Worm (Caenorhabditis elegans) whole organism, late embryonic: ENCODE results near the gene lpr-3.
A peak's percentile ranks its signal among the peaks of the same experiment; 100 is the strongest.

ENCODE experiments used
- C08G9.2 ChIP-seq: sonication (generic microtip); optimal IDR thresholded peaks from 2 replicates; lab custom pipeline; 2016; ENCODE audit warnings: mild to moderate bottlenecking, missing genetic modification characterization, moderate library complexity, missing compliant biosample characterization
- K09A11.1 ChIP-seq: sonication (generic microtip); optimal IDR thresholded peaks from 2 replicates; lab custom pipeline; 2017; ENCODE audit warnings: antibody characterized with exemption, mild to moderate bottlenecking, missing genetic modification characterization, missing compliant biosample characterization; ENCODE audit not compliant: insufficient read depth
- ama-1 ChIP-seq: fragments of 150-350 bp; optimal IDR thresholded peaks from 2 replicates; lab custom pipeline; 2014
- ceh-30 ChIP-seq: fragments of 150-350 bp; optimal IDR thresholded peaks from 2 replicates; lab custom pipeline; 2014; ENCODE audit warnings: missing biosample characterization, missing genetic modification characterization
- ceh-45 ChIP-seq: fragments of 200-800 bp; sonication (Bioruptor generic); IDR thresholded peaks from 2 replicates; pipeline ENCODE4 v1.3.6; 2022; ENCODE audit warnings: missing genetic modification reagents, missing genetic modification characterization, missing compliant biosample characterization
- ceh-48 ChIP-seq: sonication (generic microtip); optimal IDR thresholded peaks from 2 replicates; lab custom pipeline; 2016; ENCODE audit warnings: missing genetic modification characterization, inconsistent platforms, missing compliant biosample characterization
- che-1 ChIP-seq: sonication (generic microtip); optimal IDR thresholded peaks from 2 replicates; lab custom pipeline; 2016; ENCODE audit warnings: mild to moderate bottlenecking, missing genetic modification characterization, missing compliant biosample characterization
- dmd-4 ChIP-seq: sonication (generic microtip); optimal IDR thresholded peaks from 2 replicates; lab custom pipeline; 2016; ENCODE audit warnings: borderline replicate concordance, missing genetic modification characterization, missing compliant biosample characterization
- dve-1 ChIP-seq: sonication (generic microtip); optimal IDR thresholded peaks from 2 replicates; lab custom pipeline; 2017; ENCODE audit warnings: antibody characterized with exemption, mild to moderate bottlenecking, missing genetic modification characterization, missing compliant biosample characterization
- elt-2 ChIP-seq: sonication (generic microtip); optimal IDR thresholded peaks from 2 replicates; lab custom pipeline; 2016; ENCODE audit warnings: missing genetic modification reagents, missing genetic modification characterization, missing compliant biosample characterization
- eyg-1 ChIP-seq: sonication (generic microtip); optimal IDR thresholded peaks from 2 replicates; lab custom pipeline; 2016; ENCODE audit warnings: missing genotype, missing genetic modification characterization, missing compliant biosample characterization
- fkh-10 ChIP-seq: fragments of 150-350 bp; optimal IDR thresholded peaks from 2 replicates; lab custom pipeline; 2014; ENCODE audit warnings: missing biosample characterization, missing genetic modification reagents, missing genetic modification characterization
- hlh-13 ChIP-seq: fragments of 200-800 bp; sonication (Bioruptor generic); optimal IDR thresholded peaks from 2 replicates; lab custom pipeline; 2018; ENCODE audit warnings: mild to moderate bottlenecking, missing genetic modification characterization, missing compliant biosample characterization
- lin-11 ChIP-seq: fragments of 200-800 bp; sonication (Bioruptor generic); optimal IDR thresholded peaks from 2 replicates; lab custom pipeline; 2018; ENCODE audit warnings: mild to moderate bottlenecking, missing genetic modification characterization, missing compliant biosample characterization
- madf-2 ChIP-seq: sonication (generic microtip); optimal IDR thresholded peaks from 2 replicates; lab custom pipeline; 2017; ENCODE audit warnings: missing genetic modification characterization, missing compliant biosample characterization
- nfya-1 ChIP-seq: sonication (generic microtip); optimal IDR thresholded peaks from 2 replicates; lab custom pipeline; 2017; ENCODE audit warnings: missing genetic modification characterization, mild to moderate bottlenecking, missing compliant biosample characterization, antibody characterized with exemption, moderate library complexity
- nhr-232 ChIP-seq: sonication (generic microtip); optimal IDR thresholded peaks from 2 replicates; lab custom pipeline; 2016; ENCODE audit warnings: missing genetic modification characterization, missing compliant biosample characterization
- npax-4 ChIP-seq: sonication (generic microtip); optimal IDR thresholded peaks from 2 replicates; lab custom pipeline; 2016; ENCODE audit warnings: missing genetic modification characterization, missing compliant biosample characterization
- pag-3 ChIP-seq: sonication (generic microtip); optimal IDR thresholded peaks from 2 replicates; lab custom pipeline; 2016; ENCODE audit warnings: missing compliant biosample characterization, missing genetic modification characterization, borderline replicate concordance
- pat-9 ChIP-seq: fragments of 200-800 bp; sonication (Bioruptor generic); optimal IDR thresholded peaks from 2 replicates; lab custom pipeline; 2018; ENCODE audit warnings: mild to moderate bottlenecking, missing genetic modification characterization, moderate library complexity, missing compliant biosample characterization
- pqm-1 ChIP-seq: sonication (generic microtip); optimal IDR thresholded peaks from 2 replicates; lab custom pipeline; 2016; ENCODE audit warnings: missing genetic modification characterization, missing compliant biosample characterization
- pros-1 ChIP-seq: fragments of 150-350 bp; optimal IDR thresholded peaks from 2 replicates; lab custom pipeline; 2014; ENCODE audit warnings: missing biosample characterization, missing genetic modification reagents, missing genetic modification characterization
- ref-2 ChIP-seq: sonication (generic microtip); optimal IDR thresholded peaks from 2 replicates; lab custom pipeline; 2016; ENCODE audit warnings: missing genetic modification characterization, missing compliant biosample characterization
- sox-4 ChIP-seq: sonication (generic microtip); optimal IDR thresholded peaks from 2 replicates; lab custom pipeline; 2017; ENCODE audit warnings: mild to moderate bottlenecking, missing genetic modification characterization, inconsistent platforms, missing compliant biosample characterization
- tbx-2 ChIP-seq: sonication (generic microtip); optimal IDR thresholded peaks from 2 replicates; lab custom pipeline; 2016; ENCODE audit warnings: missing genetic modification characterization, missing compliant biosample characterization
- tbx-7 ChIP-seq: sonication (generic microtip); optimal IDR thresholded peaks from 2 replicates; lab custom pipeline; 2016; ENCODE audit warnings: missing genotype, missing genetic modification characterization, missing compliant biosample characterization
- ttx-3 ChIP-seq: sonication (generic microtip); optimal IDR thresholded peaks from 2 replicates; lab custom pipeline; 2016; ENCODE audit warnings: missing genetic modification reagents, missing genetic modification characterization, missing compliant biosample characterization
- unc-55 ChIP-seq: sonication (generic microtip); optimal IDR thresholded peaks from 2 replicates; lab custom pipeline; 2017; ENCODE audit warnings: missing biosample characterization, missing genetic modification reagents, missing genetic modification characterization
- zip-5 ChIP-seq: sonication (generic microtip); optimal IDR thresholded peaks from 2 replicates; lab custom pipeline; 2016; ENCODE audit warnings: missing genetic modification characterization, missing compliant biosample characterization
- ztf-16 ChIP-seq: sonication (generic microtip); optimal IDR thresholded peaks from 2 replicates; lab custom pipeline; 2017; ENCODE audit warnings: missing genetic modification characterization, missing compliant biosample characterization

lpr-3 gene

DNA sequence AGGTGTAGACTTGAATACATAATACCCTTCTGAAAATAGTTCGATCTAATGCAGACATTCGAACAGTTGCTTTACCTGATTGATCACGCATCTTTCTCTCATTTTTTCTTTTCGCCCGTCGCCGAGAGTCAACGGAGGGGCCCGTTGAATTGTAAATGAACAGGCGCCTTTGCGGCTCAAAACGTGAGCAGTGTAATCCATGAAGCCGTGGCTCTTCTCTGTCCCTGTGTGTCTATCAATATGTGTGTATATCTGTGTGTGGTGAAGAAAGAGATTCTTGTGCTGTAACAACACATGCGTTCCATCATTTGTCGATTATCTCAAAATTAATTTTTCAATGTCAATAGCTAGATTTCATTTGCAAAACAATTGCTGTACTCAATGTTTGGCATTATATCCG is 21.6 kb upstream of the lpr-3 start (continued):
- no peak for TF ChIP-seq ztf-16

DNA sequence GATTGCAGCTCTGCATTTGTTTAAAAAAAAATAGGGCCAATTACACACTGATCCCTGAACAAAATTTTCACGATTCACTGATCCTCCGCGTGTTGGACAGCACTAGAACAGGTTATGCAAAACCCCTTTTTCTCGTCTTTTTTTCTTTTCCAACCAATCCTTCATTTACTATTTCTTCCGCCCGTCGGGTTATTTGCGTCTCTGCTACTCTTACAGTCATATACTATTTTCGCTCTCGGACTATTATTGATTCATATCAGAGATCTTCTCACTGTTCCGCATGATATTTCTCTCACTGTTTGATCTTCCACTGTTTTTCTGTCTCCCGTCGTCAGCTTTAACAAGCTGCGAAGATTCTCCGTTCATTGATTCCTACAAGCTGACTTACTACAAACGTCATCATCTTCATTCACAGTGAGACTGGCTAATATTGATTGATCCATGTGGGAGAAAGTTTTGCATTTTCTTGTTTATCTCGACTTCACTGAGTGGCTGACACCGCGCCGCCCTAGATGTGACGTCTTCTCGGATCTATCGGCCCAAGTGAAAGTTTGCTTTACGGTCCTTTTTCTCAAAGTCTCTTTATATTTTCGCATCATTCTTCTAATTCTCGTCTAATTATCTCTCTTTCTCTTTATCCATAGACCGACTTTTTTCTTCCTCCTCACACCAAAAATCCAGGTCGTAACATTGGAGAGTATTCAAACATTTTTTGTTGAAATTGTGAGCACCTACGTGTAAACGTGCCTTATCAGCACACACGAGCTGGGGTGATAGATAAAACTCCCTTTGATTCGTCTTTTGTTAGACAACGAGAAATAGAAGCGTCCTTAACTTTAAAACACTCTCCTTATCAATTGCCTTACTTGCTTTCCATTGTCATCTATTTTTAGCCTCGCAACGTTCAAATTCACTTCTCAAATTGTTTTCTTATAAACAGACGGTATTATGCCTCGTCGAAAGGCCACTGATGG is 20.8 kb upstream of the lpr-3 start:
- TF ChIP-seq nfya-1, result peak; percentile 10
- TF ChIP-seq elt-2 (tag; lab: Kevin White, UChicago), result peak; percentile 78
- no peak for TF ChIP-seq pqm-1 (tag; lab: Kevin White, UChicago)
- peak; percentile 50 for TF ChIP-seq ref-2

DNA sequence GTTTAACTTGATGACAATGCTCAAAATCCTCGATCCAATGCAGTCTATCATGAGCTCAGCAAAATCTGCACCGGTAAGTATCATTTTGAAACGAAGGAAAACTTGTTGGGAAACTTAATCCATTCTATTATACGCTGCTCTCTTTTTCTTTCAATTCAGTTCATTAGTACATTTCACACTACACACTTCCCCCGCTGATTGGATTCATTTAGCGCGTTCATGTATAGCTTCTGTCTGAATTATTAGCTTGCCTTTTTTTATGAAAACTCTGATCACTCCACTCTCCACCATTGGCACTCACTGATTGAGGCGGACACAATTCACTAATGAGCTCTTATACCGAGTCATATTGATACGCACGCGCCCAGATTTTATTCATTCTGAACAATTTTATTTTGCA is 19.0 kb upstream of the lpr-3 start:
- no peak for TF ChIP-seq dmd-4
- TF ChIP-seq, all 69 proteins: peak for 0

DNA sequence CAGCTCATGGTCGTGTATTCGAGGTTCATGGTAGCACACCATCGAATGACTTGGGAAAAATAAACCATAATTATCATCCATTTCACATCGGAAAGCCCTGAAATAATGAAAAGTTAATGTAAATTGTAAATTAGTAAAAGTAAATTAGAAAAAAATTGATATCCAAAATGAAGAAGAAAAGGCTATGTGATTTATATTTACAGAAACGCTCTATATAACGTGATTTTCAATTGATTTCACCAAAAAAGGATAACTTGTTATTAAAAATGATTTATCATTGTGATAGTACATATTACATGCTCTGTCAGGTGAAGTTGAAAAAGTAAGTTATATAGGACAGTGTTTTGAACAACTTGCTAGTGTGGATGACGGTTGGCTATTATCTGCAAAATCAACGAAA is 14.4 kb upstream of the lpr-3 start, which contains the start of gene C09F12.3:
TSS of gene C09F12.3 (minus strand) at position 101 of the 400 bp plus-strand sequence.
- TF ChIP-seq fkh-10, result no peak
- TF ChIP-seq elt-2 (tag; lab: Kevin White, UChicago), result no peak
- TF ChIP-seq pag-3, result no peak
- TF ChIP-seq lin-11 (tag; lab: Kevin White, UChicago), result no peak
- no peak for TF ChIP-seq hlh-13 (GFP tag; lab: Kevin White, UChicago)
- no peak for TF ChIP-seq dmd-4
- no peak for TF ChIP-seq ama-1 (lab: Kevin White, UChicago)
- no peak for TF ChIP-seq pqm-1 (tag; lab: Kevin White, UChicago)
- TF ChIP-seq tbx-7, result no peak
- no peak for TF ChIP-seq npax-4 (tag; lab: Kevin White, UChicago)

DNA sequence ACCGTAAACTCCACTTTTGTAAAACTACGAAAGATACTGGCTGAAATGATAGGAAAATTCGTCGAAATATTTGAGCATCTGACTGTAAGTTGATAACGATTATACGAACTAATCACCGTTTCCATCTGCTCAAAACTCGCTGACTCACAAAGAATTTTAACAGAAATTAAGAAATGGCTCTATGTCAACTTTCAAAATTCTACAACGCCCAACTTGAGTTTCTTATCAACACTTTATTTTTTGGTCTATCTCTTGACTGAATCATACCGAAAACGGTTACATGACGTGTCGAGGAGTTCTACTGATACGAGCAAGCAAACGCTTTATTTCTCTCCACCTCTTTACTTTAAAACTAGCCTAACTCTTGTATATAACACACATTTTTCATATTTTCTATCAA is 10.0 kb upstream of the lpr-3 start, which contains the start of gene clc-1:
TSS of gene clc-1 (plus strand) at position 264 of the 400 bp plus-strand sequence.
- no peak for TF ChIP-seq C08G9.2 (tag; lab: Kevin White, UChicago)
- TF ChIP-seq elt-2 (tag; lab: Kevin White, UChicago), result peak; percentile 59
- no peak for TF ChIP-seq dve-1

DNA sequence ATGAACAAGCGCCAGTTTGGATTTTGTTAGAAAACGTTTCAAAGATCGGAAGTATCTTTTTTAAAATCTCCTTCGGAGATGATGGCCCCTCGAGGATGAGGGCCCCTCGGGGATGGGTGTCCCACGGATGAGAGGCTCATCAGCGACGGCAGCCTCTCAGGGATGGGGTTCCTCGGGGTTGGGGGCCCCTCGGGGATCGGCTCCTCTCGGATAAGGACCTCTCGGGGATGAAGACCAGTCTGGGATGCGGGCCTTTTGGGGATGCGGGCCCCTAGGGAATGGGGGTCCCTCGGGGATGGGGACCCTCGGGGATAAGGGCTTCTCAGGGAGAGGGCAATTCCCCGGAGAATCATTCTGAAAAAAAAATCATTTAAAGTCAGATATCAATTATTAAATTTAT is 6.9 kb upstream of the lpr-3 start:
- TF ChIP-seq ref-2, result no peak
- no peak for TF ChIP-seq nhr-232 (tag; lab: Kevin White, UChicago)
- no peak for TF ChIP-seq ceh-45 (GFP tag; lab: Robert Waterston, UW)
- TF ChIP-seq pat-9 (tag; lab: Kevin White, UChicago), result no peak
- no peak for TF ChIP-seq ceh-48
- no peak for TF ChIP-seq ttx-3 (tag; lab: Kevin White, UChicago)
- TF ChIP-seq C08G9.2 (tag; lab: Kevin White, UChicago), result no peak
- no peak for TF ChIP-seq unc-55 (GFP tag; lab: Kevin White, UChicago)
- TF ChIP-seq hlh-13 (GFP tag; lab: Kevin White, UChicago), result no peak
- TF ChIP-seq zip-5, result no peak
- no peak for TF ChIP-seq pros-1 (tag; lab: Kevin White, UChicago)
- no peak for TF ChIP-seq pag-3
- TF ChIP-seq eyg-1 (tag; lab: Kevin White, UChicago), result no peak
- TF ChIP-seq tbx-2 (tag; lab: Kevin White, UChicago), result no peak
- no peak for TF ChIP-seq ceh-30 (tag; lab: Kevin White, UChicago)
- no peak for TF ChIP-seq sox-4
- no peak for TF ChIP-seq madf-2
- no peak for TF ChIP-seq dve-1
- TF ChIP-seq che-1 (tag; lab: Kevin White, UChicago), result no peak
- no peak for TF ChIP-seq K09A11.1
